Worm (Caenorhabditis elegans): ENCODE data around the gene Y62F5A.12.

DNA sequence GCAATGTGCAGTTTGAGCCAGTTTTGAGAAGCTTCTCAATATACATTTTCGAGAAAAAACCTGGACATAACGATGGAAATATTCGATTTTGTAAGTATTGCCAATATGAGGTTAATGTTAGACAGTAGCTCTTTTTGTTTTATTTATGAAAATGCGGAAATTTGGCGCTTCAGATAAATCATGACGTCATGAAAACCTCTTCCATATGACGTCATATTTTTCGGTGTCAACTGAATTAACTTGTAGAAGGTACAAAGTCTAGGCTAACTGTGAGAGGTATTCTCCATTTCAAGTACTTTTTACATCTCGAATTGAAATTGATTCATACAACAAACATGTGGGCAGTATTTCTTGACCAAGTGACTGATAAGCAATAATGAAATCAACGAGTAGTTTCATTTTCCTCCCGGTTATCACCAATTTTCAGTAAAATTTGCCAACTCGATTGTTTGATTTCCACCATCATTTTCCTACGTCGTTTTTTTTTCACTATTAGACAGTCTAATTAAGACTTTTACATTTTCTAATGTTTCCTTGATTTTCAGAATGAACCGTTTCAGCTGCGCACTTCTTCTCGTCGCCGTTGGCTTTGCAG, 37.1 kb upstream of the Y62F5A.12 start, which contains the start of gene F54D5.3:
- TF ChIP-seq ama-1 (optimal IDR thresholded peaks at IDR 0.05): no peak
- TF ChIP-seq ceh-13 (GFP tag; optimal IDR thresholded peaks at IDR 0.05): no peak
- no peak for TF ChIP-seq pes-1 (GFP tag; IDR thresholded peaks at IDR 0.05)
- no peak for TF ChIP-seq ets-7 (tag; optimal IDR thresholded peaks at IDR 0.05)
- no peak for TF ChIP-seq scrt-1 (GFP tag; IDR thresholded peaks at IDR 0.05)
- TF ChIP-seq flt-1 (GFP tag; IDR thresholded peaks at IDR 0.05): no peak
- TF ChIP-seq aly-1 (tag; optimal IDR thresholded peaks at IDR 0.05): no peak
- TF ChIP-seq hnd-1 (tag; optimal IDR thresholded peaks at IDR 0.05): no peak
- TF ChIP-seq hmg-4 (GFP tag; optimal IDR thresholded peaks at IDR 0.05): no peak
- TF ChIP-seq F13C5.2 (tag; optimal IDR thresholded peaks at IDR 0.05): no peak
- no peak for TF ChIP-seq tbx-11 (GFP tag; IDR thresholded peaks at IDR 0.05)
- TF ChIP-seq tbx-37 (GFP tag; conservative IDR thresholded peaks at IDR 0.05): no peak
- TF ChIP-seq ceh-36 (tag; optimal IDR thresholded peaks at IDR 0.05): no peak
- no peak for TF ChIP-seq sea-1 (GFP tag; conservative IDR thresholded peaks at IDR 0.05)

All from whole organism, early embryonic.